Worm (Caenorhabditis elegans) whole organism, L4 larva: Measurements from ENCODE around the gene F17A2.13.

Source experiments
- F37D6.2 ChIP-seq: sonication (generic microtip); optimal IDR thresholded peaks from 2 replicates; lab custom pipeline; 2016; ENCODE audit warnings: mild to moderate bottlenecking, missing genetic modification characterization, missing compliant biosample characterization
- F44E2.7 ChIP-seq: fragments of 200-800 bp; sonication (Bioruptor generic); IDR thresholded peaks from 2 replicates; pipeline ENCODE4 v2.1.2; 2022; ENCODE audit warnings: missing genetic modification characterization, missing compliant biosample characterization
- Y105C5A.15 ChIP-seq: fragments of 200-800 bp; sonication (Bioruptor generic); IDR thresholded peaks from 2 replicates; pipeline ENCODE4 v1.3.6; 2022; ENCODE audit warnings: missing genetic modification characterization, missing compliant biosample characterization
- Y48G9A.11 ChIP-seq: fragments of 200-800 bp; sonication (Bioruptor generic); IDR thresholded peaks from 2 replicates; pipeline ENCODE4 v1.3.6; 2022; ENCODE audit warnings: missing genetic modification reagents, missing genetic modification characterization, missing compliant biosample characterization
- aha-1 ChIP-seq: fragments of 150-350 bp; peaks from one replicate; lab custom pipeline; 2014; ENCODE audit warnings: missing biosample characterization, missing genetic modification characterization
- arid-1 ChIP-seq: fragments of 200-800 bp; sonication (Bioruptor generic); conservative IDR thresholded peaks from 2 replicates; pipeline ENCODE4 v1.3.6; 2022; ENCODE audit warnings: missing genetic modification reagents, missing genetic modification characterization, missing compliant biosample characterization
- ceh-20 ChIP-seq: fragments of 200-800 bp; sonication (Bioruptor generic); IDR thresholded peaks from 2 replicates; pipeline ENCODE4 v1.3.6; 2022; ENCODE audit warnings: missing genetic modification reagents, missing genetic modification characterization, missing compliant biosample characterization
- ceh-32 ChIP-seq: sonication (generic microtip); optimal IDR thresholded peaks from 2 replicates; lab custom pipeline; 2016; ENCODE audit warnings: mild to moderate bottlenecking, missing genetic modification characterization, missing compliant biosample characterization; ENCODE audit not compliant: poor library complexity
- ceh-62 ChIP-seq: sonication (generic microtip); optimal IDR thresholded peaks from 2 replicates; lab custom pipeline; 2017; ENCODE audit warnings: missing biosample characterization, missing genetic modification characterization
- ctbp-1 ChIP-seq: fragments of 200-800 bp; sonication (Bioruptor generic); IDR thresholded peaks from 2 replicates; pipeline ENCODE4 v1.3.6; 2022; ENCODE audit warnings: missing genetic modification reagents, missing genetic modification characterization, missing compliant biosample characterization
- daf-16 ChIP-seq, 3 experiments: sonication (generic microtip); optimal IDR thresholded peaks; 2 replicates each; lab custom pipeline; 2016 to 2017; ENCODE audit warnings: missing genetic modification characterization in 3 of 3, missing genetic modification reagents in 3 of 3, mild to moderate bottlenecking in 2 of 3, missing compliant biosample characterization in 2 of 3, missing biosample characterization in 1 of 3, moderate library complexity in 1 of 3
- dmd-6 ChIP-seq: fragments of 200-800 bp; sonication (Bioruptor generic); IDR thresholded peaks from 2 replicates; pipeline ENCODE4 v1.3.6; 2022; ENCODE audit warnings: missing genetic modification reagents, missing genetic modification characterization, missing compliant biosample characterization
- dmd-8 ChIP-seq: fragments of 200-800 bp; sonication (Bioruptor generic); IDR thresholded peaks from 2 replicates; pipeline ENCODE4 v1.3.6; 2022; ENCODE audit warnings: missing genetic modification characterization, missing compliant biosample characterization
- dmd-9 ChIP-seq: fragments of 200-800 bp; sonication (Bioruptor generic); IDR thresholded peaks from 2 replicates; pipeline ENCODE4 v1.3.6; 2022; ENCODE audit warnings: missing genetic modification reagents, missing genetic modification characterization, missing compliant biosample characterization
- duxl-1 ChIP-seq: sonication (generic microtip); optimal IDR thresholded peaks from 2 replicates; lab custom pipeline; 2016; ENCODE audit warnings: mild to moderate bottlenecking, missing genetic modification characterization, moderate library complexity, missing compliant biosample characterization; ENCODE audit not compliant: poor library complexity
- dve-1 ChIP-seq: sonication (generic microtip); optimal IDR thresholded peaks from 2 replicates; lab custom pipeline; 2017; ENCODE audit warnings: antibody characterized with exemption, mild to moderate bottlenecking, missing genetic modification characterization, missing compliant biosample characterization; ENCODE audit not compliant: insufficient read depth
- egl-43 ChIP-seq: fragments of 200-800 bp; sonication (Bioruptor generic); IDR thresholded peaks from 2 replicates; pipeline ENCODE4 v1.3.6; 2022; ENCODE audit warnings: missing genetic modification reagents, missing genetic modification characterization, missing compliant biosample characterization
- gei-8 ChIP-seq: fragments of 200-800 bp; sonication (Bioruptor generic); optimal IDR thresholded peaks from 2 replicates; lab custom pipeline; 2018; ENCODE audit warnings: mild to moderate bottlenecking, missing genetic modification characterization, missing compliant biosample characterization
- hif-1 ChIP-seq, 2 experiments: sonication (generic microtip); optimal IDR thresholded peaks; 2 replicates each; lab custom pipeline; 2016 to 2017; ENCODE audit warnings: missing compliant biosample characterization in 2 of 2, missing genetic modification characterization in 2 of 2, missing genetic modification reagents in 2 of 2, missing genotype in 2 of 2, mild to moderate bottlenecking in 1 of 2
- hlh-11 ChIP-seq: fragments of 200-800 bp; sonication (Bioruptor generic); optimal IDR thresholded peaks from 2 replicates; lab custom pipeline; 2018; ENCODE audit warnings: mild to moderate bottlenecking, missing genetic modification characterization, missing compliant biosample characterization
- hlh-30 ChIP-seq: sonication (generic microtip); optimal IDR thresholded peaks from 2 replicates; lab custom pipeline; 2017; ENCODE audit warnings: antibody characterized with exemption, mild to moderate bottlenecking, missing genetic modification characterization, missing compliant biosample characterization; ENCODE audit not compliant: insufficient read depth
- lim-7 ChIP-seq: fragments of 200-800 bp; sonication (Bioruptor generic); IDR thresholded peaks from 2 replicates; pipeline ENCODE4 v1.3.6; 2022; ENCODE audit warnings: missing genetic modification characterization, missing compliant biosample characterization
- lin-1 ChIP-seq: fragments of 200-800 bp; sonication (Bioruptor generic); IDR thresholded peaks from 2 replicates; pipeline ENCODE4 v1.3.6; 2022; ENCODE audit warnings: missing genetic modification reagents, missing genetic modification characterization, missing compliant biosample characterization
- lin-13 ChIP-seq: fragments of 150-350 bp; optimal IDR thresholded peaks from 2 replicates; lab custom pipeline; 2014; ENCODE audit warnings: missing biosample characterization, missing genetic modification reagents, missing genetic modification characterization
- lin-39 ChIP-seq: fragments of 150-350 bp; optimal IDR thresholded peaks from 2 replicates; lab custom pipeline; 2014; ENCODE audit warnings: missing biosample characterization, missing genetic modification reagents, missing genetic modification characterization
- lsy-2 ChIP-seq, 2 experiments: fragments of 150-350 bp in 1 of 2; sonication (generic microtip) in 1 of 2; optimal IDR thresholded peaks; 2 replicates each; lab custom pipeline; 2014 to 2017; ENCODE audit warnings: missing biosample characterization in 2 of 2, missing genetic modification characterization in 2 of 2
- madf-5 ChIP-seq, 2 experiments: fragments of 200-800 bp; sonication (Bioruptor generic); IDR thresholded peaks; 2 replicates each; pipeline ENCODE4 v1.3.6; 2022; ENCODE audit warnings: missing compliant biosample characterization in 2 of 2, missing genetic modification characterization in 2 of 2
- madf-9 ChIP-seq: fragments of 200-800 bp; sonication (Bioruptor generic); conservative IDR thresholded peaks from 2 replicates; pipeline ENCODE4 v1.3.6; 2022; ENCODE audit warnings: missing genetic modification reagents, missing genetic modification characterization, missing compliant biosample characterization
- mdl-1 ChIP-seq, 2 experiments: fragments of 150-350 bp in 1 of 2; sonication (generic microtip) in 1 of 2; optimal IDR thresholded peaks; 2 replicates each; lab custom pipeline; 2014 to 2017; ENCODE audit warnings: missing biosample characterization in 2 of 2, missing genetic modification characterization in 2 of 2
- mep-1 ChIP-seq: fragments of 150-350 bp; sonication (generic microtip); optimal IDR thresholded peaks from 3 replicates; lab custom pipeline; 2014; ENCODE audit warnings: missing biosample characterization, missing genetic modification characterization
- mes-2 ChIP-seq: sonication (generic microtip); optimal IDR thresholded peaks from 2 replicates; lab custom pipeline; 2016; ENCODE audit warnings: missing genotype, mild to moderate bottlenecking, missing genetic modification characterization, missing compliant biosample characterization; ENCODE audit not compliant: poor library complexity, severe bottlenecking
- mxl-3 ChIP-seq: fragments of 200-800 bp; sonication (Bioruptor generic); optimal IDR thresholded peaks from 2 replicates; lab custom pipeline; 2018; ENCODE audit warnings: mild to moderate bottlenecking, missing genetic modification characterization, missing compliant biosample characterization
- nhr-102 ChIP-seq: sonication (generic microtip); optimal IDR thresholded peaks from 2 replicates; lab custom pipeline; 2016; ENCODE audit warnings: mild to moderate bottlenecking, missing genetic modification characterization, moderate library complexity, missing compliant biosample characterization
- nhr-111 ChIP-seq: fragments of 200-800 bp; sonication (Bioruptor generic); optimal IDR thresholded peaks from 2 replicates; lab custom pipeline; 2018; ENCODE audit warnings: mild to moderate bottlenecking, missing genetic modification characterization, missing compliant biosample characterization
- nhr-25 ChIP-seq: sonication (generic microtip); optimal IDR thresholded peaks from 2 replicates; lab custom pipeline; 2017; ENCODE audit warnings: missing genetic modification characterization, mild to moderate bottlenecking, missing compliant biosample characterization, antibody characterized with exemption, moderate library complexity, borderline replicate concordance; ENCODE audit not compliant: insufficient read depth
- nhr-28 ChIP-seq: fragments of 150-350 bp; optimal IDR thresholded peaks from 2 replicates; lab custom pipeline; 2014; ENCODE audit warnings: missing biosample characterization, missing genetic modification characterization
- nhr-41 ChIP-seq: fragments of 200-800 bp; sonication (Bioruptor generic); IDR thresholded peaks from 2 replicates; pipeline ENCODE4 v1.3.6; 2022; ENCODE audit warnings: missing genetic modification reagents, missing genetic modification characterization, missing compliant biosample characterization
- nhr-42 ChIP-seq: fragments of 200-800 bp; sonication (Bioruptor generic); IDR thresholded peaks from 2 replicates; pipeline ENCODE4 v1.3.6; 2022; ENCODE audit warnings: missing genetic modification characterization, missing compliant biosample characterization
- nhr-6 ChIP-seq: fragments of 150-350 bp; optimal IDR thresholded peaks from 2 replicates; lab custom pipeline; 2014; ENCODE audit warnings: missing biosample characterization, missing genetic modification characterization
- nhr-77 ChIP-seq: fragments of 150-350 bp; optimal IDR thresholded peaks from 2 replicates; lab custom pipeline; 2014; ENCODE audit warnings: missing biosample characterization, missing genetic modification characterization
- php-3 ChIP-seq: fragments of 200-800 bp; sonication (Bioruptor generic); IDR thresholded peaks from 2 replicates; pipeline ENCODE4 v1.3.6; 2022; ENCODE audit warnings: missing genetic modification reagents, missing genetic modification characterization, missing compliant biosample characterization
- pqm-1 ChIP-seq: sonication (generic microtip); optimal IDR thresholded peaks from 2 replicates; lab custom pipeline; 2017; ENCODE audit warnings: missing biosample characterization, missing genetic modification characterization
- rbr-2 ChIP-seq: sonication (generic microtip); optimal IDR thresholded peaks from 2 replicates; lab custom pipeline; 2016; ENCODE audit warnings: missing genotype, missing genetic modification characterization, missing compliant biosample characterization
- snpc-1.2 ChIP-seq: fragments of 200-800 bp; sonication (Bioruptor generic); IDR thresholded peaks from 2 replicates; pipeline ENCODE4 v1.3.6; 2022; ENCODE audit warnings: missing genetic modification reagents, missing genetic modification characterization, missing compliant biosample characterization
- spr-1 ChIP-seq: sonication (generic microtip); optimal IDR thresholded peaks from 2 replicates; lab custom pipeline; 2016; ENCODE audit warnings: mild to moderate bottlenecking, missing genetic modification characterization, missing compliant biosample characterization
- tra-1 ChIP-seq: fragments of 200-800 bp; sonication (Bioruptor generic); IDR thresholded peaks from 2 replicates; pipeline ENCODE4 v1.3.6; 2022; ENCODE audit warnings: missing genetic modification reagents, missing genetic modification characterization, missing compliant biosample characterization
- vab-7 ChIP-seq: fragments of 200-800 bp; sonication (Bioruptor generic); IDR thresholded peaks from 2 replicates; pipeline ENCODE4 v1.3.6; 2022; ENCODE audit warnings: missing genetic modification reagents, missing genetic modification characterization, missing compliant biosample characterization
- ztf-7 ChIP-seq: fragments of 150-350 bp; optimal IDR thresholded peaks from 2 replicates; lab custom pipeline; 2014; ENCODE audit warnings: missing biosample characterization, missing genetic modification characterization

The F17A2.13 gene

DNA sequence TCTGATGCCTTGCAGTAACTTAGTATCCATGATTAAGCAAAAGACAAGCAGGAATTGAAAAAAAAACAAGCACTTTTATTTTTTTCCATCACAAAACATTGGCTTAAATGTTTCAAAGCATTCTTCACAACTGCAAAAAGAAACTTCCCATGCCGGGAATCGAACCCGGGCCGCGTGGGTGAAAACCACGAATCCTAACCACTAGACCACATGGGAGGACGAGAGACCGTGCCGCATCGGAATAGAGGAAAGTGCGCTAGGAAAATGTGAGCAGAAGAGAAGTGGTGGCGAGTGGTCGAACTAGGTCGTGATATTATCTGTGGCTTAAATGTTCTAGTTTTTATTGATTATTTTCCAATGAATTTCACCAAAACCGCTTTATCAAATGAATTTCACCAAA is 46.0 kb downstream of the F17A2.13 start:
- TF ChIP-seq tra-1 (GFP tag; lab: Robert Waterston, UW) (peak; percentile 24; the same call in 1 of the 2 replicates), hlh-11 (peak; percentile 53), F44E2.7 (GFP tag; lab: Robert Waterston, UW) (no peak), egl-43 (GFP tag; lab: Robert Waterston, UW) (peak; percentile 82), daf-16 (GFP tag; optimal IDR thresholded peaks at IDR 0.05; lab: Kevin White, UChicago) (peak; percentile 11 to 45), daf-16 (tag; optimal IDR thresholded peaks at IDR 0.05; lab: Kevin White, UChicago) (peak; percentile 51), dmd-6 (GFP tag; lab: Robert Waterston, UW) (peak; percentile 55), nhr-111 (GFP tag; lab: Kevin White, UChicago) (no peak), lim-7 (peak; percentile 88), spr-1 (tag; lab: Kevin White, UChicago) (peak; percentile 14), Y105C5A.15 (GFP tag; lab: Robert Waterston, UW) (0 out of 2 replicates have a peak, but pooled peaks have one; percentile 55), nhr-77 (tag; lab: Kevin White, UChicago) (peak; percentile 64), vab-7 (GFP tag; lab: Robert Waterston, UW) (peak; percentile 75), lsy-2 (tag; optimal IDR thresholded peaks at IDR 0.05; lab: Kevin White, UChicago) (no peak), Y48G9A.11 (GFP tag; lab: Robert Waterston, UW) (peak; percentile 43; the same call in 1 of the 2 replicates), nhr-25 (tag; lab: Kevin White, UChicago) (no peak), madf-5 (GFP tag; IDR thresholded peaks at IDR 0.05; lab: Robert Waterston, UW) (no peak), duxl-1 (tag; lab: Kevin White, UChicago) (peak; percentile 81), madf-9 (GFP tag; lab: Robert Waterston, UW) (peak; percentile 55; the same call in 1 of the 2 replicates), ztf-7 (peak; percentile 59), nhr-42 (GFP tag; lab: Robert Waterston, UW) (0 out of 2 replicates have a peak, but pooled peaks have one; percentile 41), lin-39 (tag; lab: Kevin White, UChicago) (no peak), gei-8 (GFP tag; lab: Kevin White, UChicago) (peak; percentile 0), ctbp-1 (GFP tag; lab: Robert Waterston, UW) (peak; percentile 68; the same call in 1 of the 2 replicates), nhr-41 (GFP tag; lab: Robert Waterston, UW) (peak; percentile 82; the same call in 1 of the 2 replicates), F37D6.2 (tag; lab: Kevin White, UChicago) (no peak), aha-1 (tag; lab: Kevin White, UChicago) (peak; percentile 94), lin-13 (GFP tag; lab: Kevin White, UChicago) (peak; percentile 13), nhr-102 (tag; lab: Kevin White, UChicago) (no peak), php-3 (GFP tag; lab: Robert Waterston, UW) (peak; percentile 65; the same call in 1 of the 2 replicates), mdl-1 (tag; optimal IDR thresholded peaks at IDR 0.05; lab: Kevin White, UChicago) (peak in 1 of 2 experiments; percentile 72), dmd-9 (GFP tag; lab: Robert Waterston, UW) (peak; percentile 60; the same call in 1 of the 2 replicates), ceh-32 (tag; lab: Kevin White, UChicago) (no peak), mxl-3 (GFP tag; lab: Kevin White, UChicago) (peak; percentile 39), nhr-6 (tag; lab: Kevin White, UChicago) (no peak), dve-1 (tag; lab: Kevin White, UChicago) (no peak), hlh-30 (tag; lab: Kevin White, UChicago) (peak; percentile 49), mep-1 (tag; lab: Kevin White, UChicago) (peak; percentile 65), ceh-62 (no peak), hif-1 (tag; optimal IDR thresholded peaks at IDR 0.05; lab: Kevin White, UChicago) (peak in 1 of 2 experiments; percentile 27), lin-1 (GFP tag; lab: Robert Waterston, UW) (peak; percentile 53; the same call in 1 of the 2 replicates), rbr-2 (tag; lab: Kevin White, UChicago) (peak; percentile 30), mes-2 (peak; percentile 81), snpc-1.2 (peak; percentile 84), pqm-1 (tag; lab: Kevin White, UChicago) (no peak), nhr-28 (tag; lab: Kevin White, UChicago) (no peak), arid-1 (GFP tag; lab: Robert Waterston, UW) (peak; percentile 73), dmd-8 (peak; percentile 64; the same call in 1 of the 2 replicates), ceh-20 (0 out of 2 replicates have a peak, but pooled peaks have one; percentile 33)
